Worm (Caenorhabditis elegans) whole organism, L4 larva: ENCODE measurements around the gene his-40.

Experiments used
- F49E8.2 ChIP-seq: sonication (generic microtip); optimal IDR thresholded peaks from 2 replicates; lab custom pipeline; 2016; ENCODE audit warnings: missing compliant biosample characterization, mild to moderate bottlenecking, missing genetic modification characterization, borderline replicate concordance
- R02D3.7 ChIP-seq: fragments of 150-350 bp; sonication (generic microtip); optimal IDR thresholded peaks from 3 replicates; lab custom pipeline; 2014; ENCODE audit warnings: missing biosample characterization, missing genetic modification characterization
- Y105C5A.15 ChIP-seq: fragments of 200-800 bp; sonication (Bioruptor generic); IDR thresholded peaks from 2 replicates; pipeline ENCODE4 v1.3.6; 2022; ENCODE audit warnings: missing genetic modification characterization, missing compliant biosample characterization
- ZK546.5 ChIP-seq, 2 experiments: sonication (generic microtip); optimal IDR thresholded peaks; 2 replicates each; lab custom pipeline; 2017; ENCODE audit warnings: missing biosample characterization in 2 of 2, missing genetic modification characterization in 2 of 2
- arid-1 ChIP-seq: fragments of 200-800 bp; sonication (Bioruptor generic); conservative IDR thresholded peaks from 2 replicates; pipeline ENCODE4 v1.3.6; 2022; ENCODE audit warnings: missing genetic modification reagents, missing genetic modification characterization, missing compliant biosample characterization
- ceh-32 ChIP-seq: sonication (generic microtip); optimal IDR thresholded peaks from 2 replicates; lab custom pipeline; 2016; ENCODE audit warnings: mild to moderate bottlenecking, missing genetic modification characterization, missing compliant biosample characterization; ENCODE audit not compliant: poor library complexity
- ceh-44 ChIP-seq: fragments of 200-800 bp; sonication (Bioruptor generic); IDR thresholded peaks from 2 replicates; pipeline ENCODE4 v1.3.6; 2022; ENCODE audit warnings: missing genetic modification reagents, missing genetic modification characterization, missing compliant biosample characterization
- ctbp-1 ChIP-seq: fragments of 200-800 bp; sonication (Bioruptor generic); IDR thresholded peaks from 2 replicates; pipeline ENCODE4 v1.3.6; 2022; ENCODE audit warnings: missing genetic modification reagents, missing genetic modification characterization, missing compliant biosample characterization
- daf-12 ChIP-seq: fragments of 150-350 bp; optimal IDR thresholded peaks from 2 replicates; lab custom pipeline; 2014; ENCODE audit warnings: missing biosample characterization, missing genetic modification reagents, missing genetic modification characterization
- daf-19 ChIP-seq: fragments of 200-800 bp; sonication (Bioruptor generic); conservative IDR thresholded peaks from 2 replicates; pipeline ENCODE4 v1.3.6; 2022; ENCODE audit warnings: missing genetic modification characterization, missing compliant biosample characterization
- dmd-6 ChIP-seq: fragments of 200-800 bp; sonication (Bioruptor generic); IDR thresholded peaks from 2 replicates; pipeline ENCODE4 v1.3.6; 2022; ENCODE audit warnings: missing genetic modification reagents, missing genetic modification characterization, missing compliant biosample characterization
- dmd-8 ChIP-seq: fragments of 200-800 bp; sonication (Bioruptor generic); IDR thresholded peaks from 2 replicates; pipeline ENCODE4 v1.3.6; 2022; ENCODE audit warnings: missing genetic modification characterization, missing compliant biosample characterization
- dpl-1 ChIP-seq: fragments of 150-350 bp; optimal IDR thresholded peaks from 2 replicates; lab custom pipeline; 2014; ENCODE audit warnings: missing biosample characterization, missing genetic modification reagents, missing genetic modification characterization
- duxl-1 ChIP-seq: sonication (generic microtip); optimal IDR thresholded peaks from 2 replicates; lab custom pipeline; 2016; ENCODE audit warnings: mild to moderate bottlenecking, missing genetic modification characterization, moderate library complexity, missing compliant biosample characterization; ENCODE audit not compliant: poor library complexity
- egl-43 ChIP-seq: fragments of 200-800 bp; sonication (Bioruptor generic); IDR thresholded peaks from 2 replicates; pipeline ENCODE4 v1.3.6; 2022; ENCODE audit warnings: missing genetic modification reagents, missing genetic modification characterization, missing compliant biosample characterization
- hlh-11 ChIP-seq: fragments of 200-800 bp; sonication (Bioruptor generic); optimal IDR thresholded peaks from 2 replicates; lab custom pipeline; 2018; ENCODE audit warnings: mild to moderate bottlenecking, missing genetic modification characterization, missing compliant biosample characterization
- hlh-30 ChIP-seq: sonication (generic microtip); optimal IDR thresholded peaks from 2 replicates; lab custom pipeline; 2017; ENCODE audit warnings: antibody characterized with exemption, mild to moderate bottlenecking, missing genetic modification characterization, missing compliant biosample characterization; ENCODE audit not compliant: insufficient read depth
- jun-1 ChIP-seq: fragments of 150-350 bp; optimal IDR thresholded peaks from 2 replicates; lab custom pipeline; 2014; ENCODE audit warnings: missing biosample characterization, missing genetic modification reagents, missing genetic modification characterization
- lin-13 ChIP-seq: fragments of 150-350 bp; optimal IDR thresholded peaks from 2 replicates; lab custom pipeline; 2014; ENCODE audit warnings: missing biosample characterization, missing genetic modification reagents, missing genetic modification characterization
- lin-15B ChIP-seq: fragments of 150-350 bp; sonication (generic microtip); optimal IDR thresholded peaks from 3 replicates; lab custom pipeline; 2014; ENCODE audit warnings: missing biosample characterization, missing genetic modification characterization
- lin-39 ChIP-seq: fragments of 150-350 bp; optimal IDR thresholded peaks from 2 replicates; lab custom pipeline; 2014; ENCODE audit warnings: missing biosample characterization, missing genetic modification reagents, missing genetic modification characterization
- lir-3 ChIP-seq: sonication (generic microtip); optimal IDR thresholded peaks from 2 replicates; lab custom pipeline; 2016; ENCODE audit warnings: mild to moderate bottlenecking, missing genetic modification characterization, missing compliant biosample characterization
- lsy-2 ChIP-seq, 2 experiments: fragments of 150-350 bp in 1 of 2; sonication (generic microtip) in 1 of 2; optimal IDR thresholded peaks; 2 replicates each; lab custom pipeline; 2014 to 2017; ENCODE audit warnings: missing biosample characterization in 2 of 2, missing genetic modification characterization in 2 of 2
- mxl-2 ChIP-seq: fragments of 200-800 bp; sonication (Bioruptor generic); conservative IDR thresholded peaks from 2 replicates; pipeline ENCODE4 v1.3.6; 2022; ENCODE audit warnings: missing genetic modification reagents, missing genetic modification characterization, missing compliant biosample characterization
- mxl-3 ChIP-seq: fragments of 200-800 bp; sonication (Bioruptor generic); optimal IDR thresholded peaks from 2 replicates; lab custom pipeline; 2018; ENCODE audit warnings: mild to moderate bottlenecking, missing genetic modification characterization, missing compliant biosample characterization
- nhr-111 ChIP-seq: fragments of 200-800 bp; sonication (Bioruptor generic); optimal IDR thresholded peaks from 2 replicates; lab custom pipeline; 2018; ENCODE audit warnings: mild to moderate bottlenecking, missing genetic modification characterization, missing compliant biosample characterization
- nhr-41 ChIP-seq: fragments of 200-800 bp; sonication (Bioruptor generic); IDR thresholded peaks from 2 replicates; pipeline ENCODE4 v1.3.6; 2022; ENCODE audit warnings: missing genetic modification reagents, missing genetic modification characterization, missing compliant biosample characterization
- nhr-42 ChIP-seq: fragments of 200-800 bp; sonication (Bioruptor generic); IDR thresholded peaks from 2 replicates; pipeline ENCODE4 v1.3.6; 2022; ENCODE audit warnings: missing genetic modification characterization, missing compliant biosample characterization
- nhr-48 ChIP-seq: sonication (generic microtip); optimal IDR thresholded peaks from 2 replicates; lab custom pipeline; 2016; ENCODE audit warnings: mild to moderate bottlenecking, missing genetic modification characterization, missing compliant biosample characterization
- nhr-6 ChIP-seq: fragments of 150-350 bp; optimal IDR thresholded peaks from 2 replicates; lab custom pipeline; 2014; ENCODE audit warnings: missing biosample characterization, missing genetic modification characterization
- nhr-77 ChIP-seq: fragments of 150-350 bp; optimal IDR thresholded peaks from 2 replicates; lab custom pipeline; 2014; ENCODE audit warnings: missing biosample characterization, missing genetic modification characterization
- pha-4 ChIP-seq, 2 experiments: fragments of 150-350 bp in 1 of 2; fragments of 200-800 bp in 1 of 2; sonication (Bioruptor generic) in 1 of 2; IDR thresholded peaks in 1 of 2; optimal IDR thresholded peaks in 1 of 2; 2 replicates each; pipeline versions ENCODE4 v1.3.6 to Lab custom; 2014 to 2022; ENCODE audit warnings: missing genetic modification characterization in 2 of 2, missing genetic modification reagents in 2 of 2, missing biosample characterization in 1 of 2, missing compliant biosample characterization in 1 of 2
- php-3 ChIP-seq: fragments of 200-800 bp; sonication (Bioruptor generic); IDR thresholded peaks from 2 replicates; pipeline ENCODE4 v1.3.6; 2022; ENCODE audit warnings: missing genetic modification reagents, missing genetic modification characterization, missing compliant biosample characterization
- snpc-1.2 ChIP-seq: fragments of 200-800 bp; sonication (Bioruptor generic); IDR thresholded peaks from 2 replicates; pipeline ENCODE4 v1.3.6; 2022; ENCODE audit warnings: missing genetic modification reagents, missing genetic modification characterization, missing compliant biosample characterization
- snpc-4 ChIP-seq: fragments of 150-350 bp; optimal IDR thresholded peaks from 2 replicates; lab custom pipeline; 2014; ENCODE audit warnings: missing biosample characterization, missing genetic modification characterization
- spr-1 ChIP-seq: sonication (generic microtip); optimal IDR thresholded peaks from 2 replicates; lab custom pipeline; 2016; ENCODE audit warnings: mild to moderate bottlenecking, missing genetic modification characterization, missing compliant biosample characterization
- spr-3 ChIP-seq: fragments of 200-800 bp; sonication (Bioruptor generic); optimal IDR thresholded peaks from 2 replicates; lab custom pipeline; 2018; ENCODE audit warnings: mild to moderate bottlenecking, missing genetic modification characterization, missing compliant biosample characterization
- tra-1 ChIP-seq: fragments of 200-800 bp; sonication (Bioruptor generic); IDR thresholded peaks from 2 replicates; pipeline ENCODE4 v1.3.6; 2022; ENCODE audit warnings: missing genetic modification reagents, missing genetic modification characterization, missing compliant biosample characterization
- unc-130 ChIP-seq: sonication (generic microtip); optimal IDR thresholded peaks from 2 replicates; lab custom pipeline; 2016; ENCODE audit warnings: missing genetic modification reagents, missing genetic modification characterization, missing compliant biosample characterization
- vab-7 ChIP-seq: fragments of 200-800 bp; sonication (Bioruptor generic); IDR thresholded peaks from 2 replicates; pipeline ENCODE4 v1.3.6; 2022; ENCODE audit warnings: missing genetic modification reagents, missing genetic modification characterization, missing compliant biosample characterization
- zfp-2 ChIP-seq: sonication (generic microtip); optimal IDR thresholded peaks from 2 replicates; lab custom pipeline; 2016; ENCODE audit warnings: mild to moderate bottlenecking, missing genetic modification characterization, missing compliant biosample characterization
- zfp-3 ChIP-seq: fragments of 200-800 bp; sonication (Bioruptor generic); conservative IDR thresholded peaks from 2 replicates; pipeline ENCODE4 v1.3.6; 2022; ENCODE audit warnings: missing genetic modification reagents, missing genetic modification characterization, missing compliant biosample characterization
- ztf-11 ChIP-seq: fragments of 150-350 bp; optimal IDR thresholded peaks from 2 replicates; lab custom pipeline; 2014; ENCODE audit warnings: missing biosample characterization, missing genetic modification characterization
- ztf-7 ChIP-seq: fragments of 150-350 bp; optimal IDR thresholded peaks from 2 replicates; lab custom pipeline; 2014; ENCODE audit warnings: missing biosample characterization, missing genetic modification characterization

The his-40 gene

ce11 chrX:7320115-7320711, 10.3 kb downstream of the his-40 start, which contains the start of gene spp-5 (continued):
- TF ChIP-seq hlh-30 (peak; percentile 53), egl-43 (GFP tag; lab: Robert Waterston, UW) (no peak), dmd-6 (GFP tag; lab: Robert Waterston, UW) (peak; percentile 90), nhr-48 (tag; lab: Kevin White, UChicago) (peak; percentile 23), lir-3 (tag; lab: Kevin White, UChicago) (no peak), snpc-4 (tag; lab: Kevin White, UChicago) (no peak), nhr-77 (peak; percentile 92), F49E8.2 (tag; lab: Kevin White, UChicago) (no peak), arid-1 (GFP tag; lab: Robert Waterston, UW) (no peak), ceh-44 (GFP tag; lab: Robert Waterston, UW) (no peak), vab-7 (GFP tag; lab: Robert Waterston, UW) (no peak), ZK546.5 (tag; optimal IDR thresholded peaks at IDR 0.05; lab: Kevin White, UChicago) (no peak), ceh-32 (tag; lab: Kevin White, UChicago) (no peak), lin-15B (tag; lab: Kevin White, UChicago) (no peak), ztf-11 (tag; lab: Kevin White, UChicago) (no peak)

- TF ChIP-seq pha-4 (GFP tag; IDR thresholded peaks at IDR 0.05; lab: Robert Waterston, UW) (no peak), pha-4 (tag; optimal IDR thresholded peaks at IDR 0.05; lab: Kevin White, UChicago) (no peak), nhr-6 (tag; lab: Kevin White, UChicago) (no peak), hlh-11 (tag; lab: Kevin White, UChicago) (no peak), snpc-1.2 (GFP tag; lab: Robert Waterston, UW) (no peak), unc-130 (GFP tag; lab: Kevin White, UChicago) (no peak), R02D3.7 (no peak), vab-7 (GFP tag; lab: Robert Waterston, UW) (no peak), ceh-44 (GFP tag; lab: Robert Waterston, UW) (no peak), lin-13 (GFP tag; lab: Kevin White, UChicago) (no peak), php-3 (GFP tag; lab: Robert Waterston, UW) (no peak), lin-15B (tag; lab: Kevin White, UChicago) (no peak), jun-1 (no peak), zfp-3 (GFP tag; lab: Robert Waterston, UW) (no peak), ztf-7 (tag; lab: Kevin White, UChicago) (no peak)
These were observed 12.4 kb downstream of the his-40 start, which contains the start of gene T08A9.13 for ce11 chrX:7322323-7322722. Gene T08A9.13, minus strand, starts transcription at chrX:7322423.

- peak; percentile 60; the same call in 1 of the 2 replicates for TF ChIP-seq nhr-42
- TF ChIP-seq daf-12 (tag; lab: Kevin White, UChicago): no peak
- 0 out of 2 replicates have a peak, but pooled peaks have one; percentile 51 for TF ChIP-seq tra-1
- peak; percentile 72 for TF ChIP-seq nhr-111 (GFP tag; lab: Kevin White, UChicago)
- TF ChIP-seq dpl-1 (GFP tag; lab: Kevin White, UChicago): no peak
- peak; percentile 39; the same call in 1 of the 2 replicates for TF ChIP-seq nhr-41 (GFP tag; lab: Robert Waterston, UW)
- TF ChIP-seq spr-1 (tag; lab: Kevin White, UChicago): peak; percentile 42
- peak; percentile 61; the same call in 1 of the 2 replicates for TF ChIP-seq php-3 (GFP tag; lab: Robert Waterston, UW)
- TF ChIP-seq mxl-2: peak; percentile 61; the same call in 1 of the 2 replicates
- peak; percentile 87 for TF ChIP-seq dmd-8 (GFP tag; lab: Robert Waterston, UW)
- peak; percentile 82; the same call in 1 of the 2 replicates for TF ChIP-seq Y105C5A.15 (GFP tag; lab: Robert Waterston, UW)
- peak; percentile 68 for TF ChIP-seq dmd-6 (GFP tag; lab: Robert Waterston, UW)
- peak; percentile 50 for TF ChIP-seq hlh-11 (tag; lab: Kevin White, UChicago)
- TF ChIP-seq ctbp-1: peak; percentile 62
- peak; percentile 51 for TF ChIP-seq mxl-3 (GFP tag; lab: Kevin White, UChicago)
- no peak for TF ChIP-seq spr-3 (GFP tag; lab: Kevin White, UChicago)
- TF ChIP-seq ztf-7 (tag; lab: Kevin White, UChicago): peak; percentile 75
- no peak for TF ChIP-seq zfp-3 (GFP tag; lab: Robert Waterston, UW)
- peak; percentile 86 for TF ChIP-seq snpc-1.2 (GFP tag; lab: Robert Waterston, UW)
- TF ChIP-seq zfp-2 (tag; lab: Kevin White, UChicago): no peak
- TF ChIP-seq daf-19 (GFP tag; lab: Robert Waterston, UW): peak; percentile 87
- peak in 1 of 2 experiments; percentile 6 for TF ChIP-seq lsy-2 (tag; optimal IDR thresholded peaks at IDR 0.05; lab: Kevin White, UChicago)
- TF ChIP-seq duxl-1 (tag; lab: Kevin White, UChicago): peak; percentile 20
- TF ChIP-seq lin-39 (tag; lab: Kevin White, UChicago): no peak
- peak; percentile 34 for TF ChIP-seq hlh-30
These were observed 13.7 kb downstream of the his-40 start for ce11 chrX:7323604-7324003.
